Fruit fly (Drosophila melanogaster): Measurements from ENCODE around the gene CG11248.

The CG11248 gene

dm6 chr3L:21679687-21680086 is at the start of gene CG11248, which contains the start of gene Als2:
CG11248 (plus strand) TSS chr3L:21680050.
Als2 (minus strand) TSS chr3L:21679755.
- TF ChIP-seq ftz-f1 (GFP tag; optimal IDR thresholded peaks at IDR 0.05) (no peak), ssp (GFP tag; IDR thresholded peaks at IDR 0.05) (peak; percentile 78), dimm (GFP tag; IDR thresholded peaks at IDR 0.05) (no peak), schlank (tag; optimal IDR thresholded peaks at IDR 0.05) (no peak), Camta (GFP tag; optimal IDR thresholded peaks at IDR 0.05) (peak; percentile 55), Deaf1 (tag; optimal IDR thresholded peaks at IDR 0.05) (no peak), hkb (optimal IDR thresholded peaks at IDR 0.05) (no peak), hkb (GFP tag; IDR thresholded peaks at IDR 0.05) (peak; percentile 61), amos (GFP tag; IDR thresholded peaks at IDR 0.05; ENCODE audit: partially characterized antibody) (no peak), shn (GFP tag; optimal IDR thresholded peaks at IDR 0.05) (peak; percentile 70), knrl (GFP tag; IDR thresholded peaks at IDR 0.05; ENCODE audit: partially characterized antibody) (no peak), CG16779 (GFP tag; IDR thresholded peaks at IDR 0.05) (no peak), wek (GFP tag; optimal IDR thresholded peaks at IDR 0.05) (peak; percentile 90), dm (GFP tag; optimal IDR thresholded peaks at IDR 0.05) (peak; percentile 58), zen2 (GFP tag; IDR thresholded peaks at IDR 0.05; ENCODE audit: partially characterized antibody) (no peak), fd3F (GFP tag; optimal IDR thresholded peaks at IDR 0.05) (peak; percentile 70), Sry-β (GFP tag; optimal IDR thresholded peaks at IDR 0.05) (peak; percentile 61), CG9727 (GFP tag; optimal IDR thresholded peaks at IDR 0.05) (peak; percentile 66), CG12942 (GFP tag; optimal IDR thresholded peaks at IDR 0.05) (peak; percentile 62), ewg (GFP tag; optimal IDR thresholded peaks at IDR 0.05) (peak; percentile 52), Hr3 (GFP tag; optimal IDR thresholded peaks at IDR 0.05) (peak; percentile 76), jumu (GFP tag; optimal IDR thresholded peaks at IDR 0.05) (peak; percentile 60), Fer1 (GFP tag; optimal IDR thresholded peaks at IDR 0.05) (no peak), CG15696 (tag; optimal IDR thresholded peaks at IDR 0.05) (peak; percentile 82), CG11504 (tag; optimal IDR thresholded peaks at IDR 0.05) (no peak), Awh (GFP tag; IDR thresholded peaks at IDR 0.05) (0 out of 2 replicates have a peak, but pooled peaks have one; percentile 18), lov (optimal IDR thresholded peaks at IDR 0.05) (no peak), lov (GFP tag; IDR thresholded peaks at IDR 0.05) (no peak), bigmax (GFP tag; optimal IDR thresholded peaks at IDR 0.05) (no peak), oc (tag; optimal IDR thresholded peaks at IDR 0.05) (no peak), CG17385 (GFP tag; optimal IDR thresholded peaks at IDR 0.05) (peak; percentile 60), CG4360 (GFP tag; IDR thresholded peaks at IDR 0.05) (no peak), CG7786 (GFP tag; optimal IDR thresholded peaks at IDR 0.05) (peak; percentile 66), CG11398 (GFP tag; optimal IDR thresholded peaks at IDR 0.05) (peak; percentile 29), Gug (GFP tag; IDR thresholded peaks at IDR 0.05) (peak; percentile 61; the same call in 2 of the 4 replicates), CG8290 (GFP tag; optimal IDR thresholded peaks at IDR 0.05) (no peak), CG8290 (tag; optimal IDR thresholded peaks at IDR 0.05) (peak in 1 of 2 experiments; percentile 3), CTCF (GFP tag; optimal IDR thresholded peaks at IDR 0.05) (no peak), grau (tag; optimal IDR thresholded peaks at IDR 0.05) (peak; percentile 83), CG14710 (tag; optimal IDR thresholded peaks at IDR 0.05) (peak; percentile 88), aop (GFP tag; IDR thresholded peaks at IDR 0.05) (no peak), ash1 (GFP tag; optimal IDR thresholded peaks at IDR 0.05) (no peak), crp (GFP tag; optimal IDR thresholded peaks at IDR 0.05) (peak; percentile 78 to 93), bsh (GFP tag; optimal IDR thresholded peaks at IDR 0.05) (peak in 1 of 2 experiments; percentile 74), chinmo (GFP tag; IDR thresholded peaks at IDR 0.05; ENCODE audit: partially characterized antibody) (no peak), Taf1 (GFP tag; IDR thresholded peaks at IDR 0.05) (peak; percentile 11; the same call in 1 of the 2 replicates), exex (tag; optimal IDR thresholded peaks at IDR 0.05) (no peak), Doc2 (GFP tag; IDR thresholded peaks at IDR 0.05) (no peak), corto (GFP tag; optimal IDR thresholded peaks at IDR 0.05) (no peak), CG5180 (GFP tag; optimal IDR thresholded peaks at IDR 0.05) (no peak), CG6813 (GFP tag; optimal IDR thresholded peaks at IDR 0.05) (no peak), CG6791 (GFP tag; IDR thresholded peaks at IDR 0.05; ENCODE audit: partially characterized antibody) (no peak)
